Worm (Caenorhabditis elegans): ENCODE results near the gene ebp-3.
A peak's percentile ranks its signal among the peaks of the same experiment; 100 is the strongest.

The ebp-3 gene

ce11 chrV:18086783-18087182 is 31.0 kb downstream of the ebp-3 start, which contains the start of gene slr-2:
Gene slr-2 (plus strand): TSS chrV:18087123.
- peak; percentile 5 for TF ChIP-seq hlh-1 (tag; optimal IDR thresholded peaks at IDR 0.05)
- no peak for TF ChIP-seq unc-39 (tag; optimal IDR thresholded peaks at IDR 0.05)
- TF ChIP-seq sptf-1 (tag; optimal IDR thresholded peaks at IDR 0.05), result no peak
- no peak for TF ChIP-seq mls-2 (tag; optimal IDR thresholded peaks at IDR 0.05)
- TF ChIP-seq pha-4 (tag; optimal IDR thresholded peaks at IDR 0.05), result no peak
- TF ChIP-seq cnd-1 (tag; optimal IDR thresholded peaks at IDR 0.05), result no peak
- TF ChIP-seq mep-1 (tag; optimal IDR thresholded peaks at IDR 0.05), result peak; percentile 19
- no peak for TF ChIP-seq tbx-8 (GFP tag; optimal IDR thresholded peaks at IDR 0.05)
- TF ChIP-seq bed-3 (GFP tag; optimal IDR thresholded peaks at IDR 0.05), result no peak
- TF ChIP-seq elt-1 (tag; optimal IDR thresholded peaks at IDR 0.05; ENCODE audit: borderline replicate concordance, insufficient read depth), result no peak
- no peak for TF ChIP-seq M03D4.4 (tag; optimal IDR thresholded peaks at IDR 0.05)
- peak; percentile 23 for TF ChIP-seq lin-13 (tag; optimal IDR thresholded peaks at IDR 0.05)
- TF ChIP-seq ces-1 (GFP tag; optimal IDR thresholded peaks at IDR 0.05), result no peak
- no peak for TF ChIP-seq lin-32 (GFP tag; optimal IDR thresholded peaks at IDR 0.05)
- TF ChIP-seq blmp-1 (tag; optimal IDR thresholded peaks at IDR 0.05), result no peak
- TF ChIP-seq mab-5 (tag; optimal IDR thresholded peaks at IDR 0.05), result no peak
- no peak for TF ChIP-seq flh-1 (GFP tag; optimal IDR thresholded peaks at IDR 0.05)
- no peak for TF ChIP-seq snpc-4 (tag; optimal IDR thresholded peaks at IDR 0.05)
- TF ChIP-seq nhr-12 (tag; optimal IDR thresholded peaks at IDR 0.05), result no peak
- TF ChIP-seq ham-2 (GFP tag; optimal IDR thresholded peaks at IDR 0.05), result no peak
- TF ChIP-seq nhr-76 (tag; optimal IDR thresholded peaks at IDR 0.05), result no peak
- TF ChIP-seq lsy-2 (tag; optimal IDR thresholded peaks at IDR 0.05), result peak; percentile 36
- no peak for TF ChIP-seq ztf-11 (tag; optimal IDR thresholded peaks at IDR 0.05)
- TF ChIP-seq elt-3 (tag; optimal IDR thresholded peaks at IDR 0.05), result no peak
- TF ChIP-seq zip-8 (tag; optimal IDR thresholded peaks at IDR 0.05), result no peak
- no peak for TF ChIP-seq nhr-28 (tag; optimal IDR thresholded peaks at IDR 0.05)
- no peak for TF ChIP-seq unc-120 (tag; optimal IDR thresholded peaks at IDR 0.05; ENCODE audit: poor library complexity, severe bottlenecking)
- TF ChIP-seq drap-1 (GFP tag; optimal IDR thresholded peaks at IDR 0.05), result no peak
- TF ChIP-seq ceh-83 (GFP tag; optimal IDR thresholded peaks at IDR 0.05), result no peak
- TF ChIP-seq unc-62 (GFP tag; optimal IDR thresholded peaks at IDR 0.05), result no peak
- no peak for TF ChIP-seq ceh-43 (GFP tag; optimal IDR thresholded peaks at IDR 0.05)
- no peak for TF ChIP-seq sem-2 (GFP tag; optimal IDR thresholded peaks at IDR 0.05)
- peak; percentile 18 for TF ChIP-seq nhr-2 (tag; optimal IDR thresholded peaks at IDR 0.05)
- TF ChIP-seq nhr-237 (tag; optimal IDR thresholded peaks at IDR 0.05), result peak; percentile 25
- no peak for TF ChIP-seq ceh-39 (tag; optimal IDR thresholded peaks at IDR 0.05)

- no peak for TF ChIP-seq snpc-4 (tag; optimal IDR thresholded peaks at IDR 0.05)
- TF ChIP-seq ces-1 (GFP tag; optimal IDR thresholded peaks at IDR 0.05), result no peak
- peak; percentile 61 for TF ChIP-seq zip-8 (tag; optimal IDR thresholded peaks at IDR 0.05)
- TF ChIP-seq unc-120 (tag; optimal IDR thresholded peaks at IDR 0.05; ENCODE audit: poor library complexity, severe bottlenecking), result no peak
- no peak for TF ChIP-seq nhr-28 (tag; optimal IDR thresholded peaks at IDR 0.05)
- no peak for TF ChIP-seq bed-3 (GFP tag; optimal IDR thresholded peaks at IDR 0.05)
- TF ChIP-seq tbx-8 (GFP tag; optimal IDR thresholded peaks at IDR 0.05), result no peak
These were observed 35.4 kb downstream of the ebp-3 start for ce11 chrV:18091216-18091615.

DNA sequence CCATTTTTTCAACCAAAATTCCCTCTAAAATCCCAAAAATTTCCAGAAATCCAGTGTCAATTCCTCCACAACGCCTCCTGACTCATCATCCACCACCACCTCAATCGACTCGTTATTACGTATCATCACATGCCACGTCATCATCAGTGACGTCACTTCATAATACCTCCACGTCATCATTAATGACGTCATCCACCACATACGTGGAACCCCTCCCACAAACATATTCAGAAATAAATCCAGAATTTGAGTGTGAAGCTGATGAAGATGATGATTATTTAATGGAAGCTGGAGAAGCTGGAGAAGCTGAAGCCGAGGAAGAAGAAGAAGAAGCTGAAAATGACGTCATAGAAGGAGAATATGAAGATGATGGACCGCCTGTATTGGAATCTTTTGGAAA is 38.2 kb downstream of the ebp-3 start:
- TF ChIP-seq zip-8 (tag; optimal IDR thresholded peaks at IDR 0.05), result peak; percentile 96
- TF ChIP-seq sem-2 (GFP tag; optimal IDR thresholded peaks at IDR 0.05), result no peak

DNA sequence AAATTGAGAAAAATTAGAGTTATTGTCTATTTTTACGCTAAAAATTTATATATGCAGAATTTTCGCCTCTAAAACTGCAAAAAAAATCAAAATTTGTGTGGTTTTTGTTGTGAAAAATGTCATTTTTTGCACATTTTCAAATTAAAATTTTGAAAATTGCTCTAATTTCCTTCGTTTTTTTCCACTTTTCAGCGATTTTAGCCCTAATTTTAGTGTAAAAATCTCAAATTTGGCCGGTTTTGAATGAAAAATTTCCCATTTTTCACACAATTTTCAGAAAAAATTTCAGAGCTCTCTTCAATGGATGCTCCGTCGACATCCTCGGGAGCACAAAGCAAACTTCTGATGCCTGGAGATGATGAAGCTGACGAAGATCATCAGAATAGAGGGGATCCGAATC is 42.6 kb downstream of the ebp-3 start, which contains the start of gene par-4:
par-4 (plus strand) TSS at position 301 of the 400 bp plus-strand sequence.
- no peak for TF ChIP-seq pha-4 (tag; optimal IDR thresholded peaks at IDR 0.05)
- no peak for TF ChIP-seq nhr-76 (tag; optimal IDR thresholded peaks at IDR 0.05)

DNA sequence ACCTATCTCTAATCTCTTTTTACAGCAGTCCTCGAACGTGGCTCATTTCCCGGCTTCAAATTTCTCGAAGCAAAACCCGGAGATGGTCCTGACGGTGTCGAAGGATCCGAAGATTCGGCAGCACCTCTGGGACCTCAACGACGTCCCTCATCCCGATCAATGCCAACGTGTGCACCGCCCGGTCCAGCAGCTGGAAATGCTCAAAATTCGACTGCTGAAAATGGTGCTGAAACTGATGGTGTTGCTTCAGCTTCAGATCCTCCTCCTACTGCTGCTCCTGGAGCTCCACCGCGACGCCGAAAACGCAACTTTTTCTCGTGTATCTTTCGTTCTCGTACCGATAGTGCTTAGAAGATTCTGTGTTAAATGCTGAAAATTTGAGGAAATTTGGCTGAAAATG is 50.3 kb downstream of the ebp-3 start:
- TF ChIP-seq mls-2 (tag; optimal IDR thresholded peaks at IDR 0.05) (no peak), hlh-1 (tag; optimal IDR thresholded peaks at IDR 0.05) (no peak), elt-1 (tag; optimal IDR thresholded peaks at IDR 0.05; ENCODE audit: borderline replicate concordance, insufficient read depth) (no peak), nhr-2 (tag; optimal IDR thresholded peaks at IDR 0.05) (no peak), ceh-43 (GFP tag; optimal IDR thresholded peaks at IDR 0.05) (no peak), unc-39 (tag; optimal IDR thresholded peaks at IDR 0.05) (no peak), drap-1 (GFP tag; optimal IDR thresholded peaks at IDR 0.05) (no peak), flh-1 (GFP tag; optimal IDR thresholded peaks at IDR 0.05) (no peak), nhr-76 (tag; optimal IDR thresholded peaks at IDR 0.05) (no peak), bed-3 (GFP tag; optimal IDR thresholded peaks at IDR 0.05) (no peak), lsy-2 (tag; optimal IDR thresholded peaks at IDR 0.05) (no peak), ham-2 (GFP tag; optimal IDR thresholded peaks at IDR 0.05) (no peak), unc-120 (tag; optimal IDR thresholded peaks at IDR 0.05; ENCODE audit: poor library complexity, severe bottlenecking) (no peak), lin-32 (GFP tag; optimal IDR thresholded peaks at IDR 0.05) (no peak), elt-3 (tag; optimal IDR thresholded peaks at IDR 0.05) (no peak), mab-5 (tag; optimal IDR thresholded peaks at IDR 0.05) (no peak), M03D4.4 (tag; optimal IDR thresholded peaks at IDR 0.05) (no peak), nhr-12 (tag; optimal IDR thresholded peaks at IDR 0.05) (no peak)

Measured in whole organism, mixed stage, embryonic.